Worm (Caenorhabditis elegans) whole organism, L4 larva: ENCODE measurements around the gene cdka-1.

Experiments
- D1046.2 ChIP-seq: fragments of 200-800 bp; sonication (Bioruptor generic); IDR thresholded peaks from 2 replicates; pipeline ENCODE4 v1.3.6; 2022; ENCODE audit warnings: missing genetic modification characterization, missing compliant biosample characterization
- F10B5.3 ChIP-seq: sonication (generic microtip); optimal IDR thresholded peaks from 2 replicates; lab custom pipeline; 2016; ENCODE audit warnings: mild to moderate bottlenecking, missing genetic modification characterization, missing compliant biosample characterization
- F26F4.8 ChIP-seq: fragments of 200-800 bp; sonication (Bioruptor generic); conservative IDR thresholded peaks from 2 replicates; pipeline ENCODE4 v1.3.6; 2022; ENCODE audit warnings: missing genetic modification characterization, missing compliant biosample characterization
- F49E8.2 ChIP-seq: sonication (generic microtip); optimal IDR thresholded peaks from 2 replicates; lab custom pipeline; 2016; ENCODE audit warnings: missing compliant biosample characterization, mild to moderate bottlenecking, missing genetic modification characterization, borderline replicate concordance
- R02D3.7 ChIP-seq: fragments of 150-350 bp; sonication (generic microtip); optimal IDR thresholded peaks from 3 replicates; lab custom pipeline; 2014; ENCODE audit warnings: missing biosample characterization, missing genetic modification characterization
- Y105C5A.15 ChIP-seq: fragments of 200-800 bp; sonication (Bioruptor generic); IDR thresholded peaks from 2 replicates; pipeline ENCODE4 v1.3.6; 2022; ENCODE audit warnings: missing genetic modification characterization, missing compliant biosample characterization
- Y5F2A.4 ChIP-seq: fragments of 200-800 bp; sonication (Bioruptor generic); optimal IDR thresholded peaks from 2 replicates; lab custom pipeline; 2018; ENCODE audit warnings: mild to moderate bottlenecking, missing genetic modification characterization, missing compliant biosample characterization
- Y75B8A.6 ChIP-seq: fragments of 200-800 bp; sonication (Bioruptor generic); IDR thresholded peaks from 2 replicates; pipeline ENCODE4 v1.3.6; 2022; ENCODE audit warnings: missing genetic modification reagents, missing genetic modification characterization, missing compliant biosample characterization
- aha-1 ChIP-seq: fragments of 150-350 bp; peaks from one replicate; lab custom pipeline; 2014; ENCODE audit warnings: missing biosample characterization, missing genetic modification characterization
- aly-2 ChIP-seq: sonication (generic microtip); optimal IDR thresholded peaks from 2 replicates; lab custom pipeline; 2018; ENCODE audit warnings: missing biosample characterization, missing genetic modification characterization
- ama-1 ChIP-seq: fragments of 150-350 bp; optimal IDR thresholded peaks from 2 replicates; lab custom pipeline; 2014; ENCODE audit warnings: inconsistent platforms, mixed read lengths
- arid-1 ChIP-seq: fragments of 200-800 bp; sonication (Bioruptor generic); conservative IDR thresholded peaks from 2 replicates; pipeline ENCODE4 v1.3.6; 2022; ENCODE audit warnings: missing genetic modification reagents, missing genetic modification characterization, missing compliant biosample characterization
- ceh-20 ChIP-seq: fragments of 200-800 bp; sonication (Bioruptor generic); IDR thresholded peaks from 2 replicates; pipeline ENCODE4 v1.3.6; 2022; ENCODE audit warnings: missing genetic modification reagents, missing genetic modification characterization, missing compliant biosample characterization
- ceh-44 ChIP-seq: fragments of 200-800 bp; sonication (Bioruptor generic); IDR thresholded peaks from 2 replicates; pipeline ENCODE4 v1.3.6; 2022; ENCODE audit warnings: missing genetic modification reagents, missing genetic modification characterization, missing compliant biosample characterization
- ceh-62 ChIP-seq: sonication (generic microtip); optimal IDR thresholded peaks from 2 replicates; lab custom pipeline; 2017; ENCODE audit warnings: missing biosample characterization, missing genetic modification characterization
- ceh-82 ChIP-seq: sonication (generic microtip); optimal IDR thresholded peaks from 2 replicates; lab custom pipeline; 2017; ENCODE audit warnings: missing biosample characterization, missing genetic modification characterization
- cey-2 ChIP-seq: sonication (generic microtip); optimal IDR thresholded peaks from 3 replicates; lab custom pipeline; 2017; ENCODE audit warnings: missing genetic modification characterization, mild to moderate bottlenecking, missing compliant biosample characterization, antibody characterized with exemption, borderline replicate concordance; ENCODE audit not compliant: insufficient read depth
- ctbp-1 ChIP-seq: fragments of 200-800 bp; sonication (Bioruptor generic); IDR thresholded peaks from 2 replicates; pipeline ENCODE4 v1.3.6; 2022; ENCODE audit warnings: missing genetic modification reagents, missing genetic modification characterization, missing compliant biosample characterization
- daf-16 ChIP-seq, 3 experiments: sonication (generic microtip); optimal IDR thresholded peaks; 2 replicates each; lab custom pipeline; 2016 to 2017; ENCODE audit warnings: missing genetic modification characterization in 3 of 3, missing genetic modification reagents in 3 of 3, mild to moderate bottlenecking in 2 of 3, missing compliant biosample characterization in 2 of 3, missing biosample characterization in 1 of 3, moderate library complexity in 1 of 3
- dmd-9 ChIP-seq: fragments of 200-800 bp; sonication (Bioruptor generic); IDR thresholded peaks from 2 replicates; pipeline ENCODE4 v1.3.6; 2022; ENCODE audit warnings: missing genetic modification reagents, missing genetic modification characterization, missing compliant biosample characterization
- dve-1 ChIP-seq: sonication (generic microtip); optimal IDR thresholded peaks from 2 replicates; lab custom pipeline; 2017; ENCODE audit warnings: antibody characterized with exemption, mild to moderate bottlenecking, missing genetic modification characterization, missing compliant biosample characterization; ENCODE audit not compliant: insufficient read depth
- egl-27 ChIP-seq: sonication (generic microtip); optimal IDR thresholded peaks from 3 replicates; lab custom pipeline; 2017; ENCODE audit warnings: missing biosample characterization, missing genetic modification reagents, missing genetic modification characterization
- fos-1 ChIP-seq: fragments of 150-350 bp; optimal IDR thresholded peaks from 2 replicates; lab custom pipeline; 2014; ENCODE audit warnings: missing biosample characterization, missing genetic modification characterization
- gei-8 ChIP-seq: fragments of 200-800 bp; sonication (Bioruptor generic); optimal IDR thresholded peaks from 2 replicates; lab custom pipeline; 2018; ENCODE audit warnings: mild to moderate bottlenecking, missing genetic modification characterization, missing compliant biosample characterization
- hlh-11 ChIP-seq: fragments of 200-800 bp; sonication (Bioruptor generic); optimal IDR thresholded peaks from 2 replicates; lab custom pipeline; 2018; ENCODE audit warnings: mild to moderate bottlenecking, missing genetic modification characterization, missing compliant biosample characterization
- lim-7 ChIP-seq: fragments of 200-800 bp; sonication (Bioruptor generic); IDR thresholded peaks from 2 replicates; pipeline ENCODE4 v1.3.6; 2022; ENCODE audit warnings: missing genetic modification characterization, missing compliant biosample characterization
- lin-1 ChIP-seq: fragments of 200-800 bp; sonication (Bioruptor generic); IDR thresholded peaks from 2 replicates; pipeline ENCODE4 v1.3.6; 2022; ENCODE audit warnings: missing genetic modification reagents, missing genetic modification characterization, missing compliant biosample characterization
- lin-13 ChIP-seq: fragments of 150-350 bp; optimal IDR thresholded peaks from 2 replicates; lab custom pipeline; 2014; ENCODE audit warnings: missing biosample characterization, missing genetic modification reagents, missing genetic modification characterization
- lin-29 ChIP-seq: fragments of 200-800 bp; sonication (Bioruptor generic); IDR thresholded peaks from 2 replicates; pipeline ENCODE4 v1.3.6; 2022; ENCODE audit warnings: missing genetic modification reagents, missing genetic modification characterization, missing compliant biosample characterization
- lin-39 ChIP-seq: fragments of 150-350 bp; optimal IDR thresholded peaks from 2 replicates; lab custom pipeline; 2014; ENCODE audit warnings: missing biosample characterization, missing genetic modification reagents, missing genetic modification characterization
- lsy-2 ChIP-seq, 2 experiments: fragments of 150-350 bp in 1 of 2; sonication (generic microtip) in 1 of 2; optimal IDR thresholded peaks; 2 replicates each; lab custom pipeline; 2014 to 2017; ENCODE audit warnings: missing biosample characterization in 2 of 2, missing genetic modification characterization in 2 of 2
- mdl-1 ChIP-seq, 2 experiments: fragments of 150-350 bp in 1 of 2; sonication (generic microtip) in 1 of 2; optimal IDR thresholded peaks; 2 replicates each; lab custom pipeline; 2014 to 2017; ENCODE audit warnings: missing biosample characterization in 2 of 2, missing genetic modification characterization in 2 of 2
- nhr-237 ChIP-seq: sonication (generic microtip); optimal IDR thresholded peaks from 2 replicates; lab custom pipeline; 2017; ENCODE audit warnings: missing biosample characterization, missing genetic modification characterization
- nhr-25 ChIP-seq: sonication (generic microtip); optimal IDR thresholded peaks from 2 replicates; lab custom pipeline; 2017; ENCODE audit warnings: missing genetic modification characterization, mild to moderate bottlenecking, missing compliant biosample characterization, antibody characterized with exemption, moderate library complexity, borderline replicate concordance; ENCODE audit not compliant: insufficient read depth
- nhr-41 ChIP-seq: fragments of 200-800 bp; sonication (Bioruptor generic); IDR thresholded peaks from 2 replicates; pipeline ENCODE4 v1.3.6; 2022; ENCODE audit warnings: missing genetic modification reagents, missing genetic modification characterization, missing compliant biosample characterization
- nhr-48 ChIP-seq: sonication (generic microtip); optimal IDR thresholded peaks from 2 replicates; lab custom pipeline; 2016; ENCODE audit warnings: mild to moderate bottlenecking, missing genetic modification characterization, missing compliant biosample characterization
- nhr-6 ChIP-seq: fragments of 150-350 bp; optimal IDR thresholded peaks from 2 replicates; lab custom pipeline; 2014; ENCODE audit warnings: missing biosample characterization, missing genetic modification characterization
- nhr-77 ChIP-seq: fragments of 150-350 bp; optimal IDR thresholded peaks from 2 replicates; lab custom pipeline; 2014; ENCODE audit warnings: missing biosample characterization, missing genetic modification characterization
- pha-4 ChIP-seq, 2 experiments: fragments of 150-350 bp in 1 of 2; fragments of 200-800 bp in 1 of 2; sonication (Bioruptor generic) in 1 of 2; IDR thresholded peaks in 1 of 2; optimal IDR thresholded peaks in 1 of 2; 2 replicates each; pipeline versions ENCODE4 v1.3.6 to Lab custom; 2014 to 2022; ENCODE audit warnings: missing genetic modification characterization in 2 of 2, missing genetic modification reagents in 2 of 2, missing biosample characterization in 1 of 2, missing compliant biosample characterization in 1 of 2
- php-3 ChIP-seq: fragments of 200-800 bp; sonication (Bioruptor generic); IDR thresholded peaks from 2 replicates; pipeline ENCODE4 v1.3.6; 2022; ENCODE audit warnings: missing genetic modification reagents, missing genetic modification characterization, missing compliant biosample characterization
- saeg-2 ChIP-seq: fragments of 200-800 bp; sonication (Bioruptor generic); IDR thresholded peaks from 2 replicates; pipeline ENCODE4 v1.3.6; 2022; ENCODE audit warnings: missing genetic modification reagents, missing genetic modification characterization, missing compliant biosample characterization
- sdz-12 ChIP-seq: fragments of 200-800 bp; sonication (Bioruptor generic); optimal IDR thresholded peaks from 2 replicates; lab custom pipeline; 2018; ENCODE audit warnings: mild to moderate bottlenecking, missing genetic modification characterization, missing compliant biosample characterization
- snpc-1.2 ChIP-seq: fragments of 200-800 bp; sonication (Bioruptor generic); IDR thresholded peaks from 2 replicates; pipeline ENCODE4 v1.3.6; 2022; ENCODE audit warnings: missing genetic modification reagents, missing genetic modification characterization, missing compliant biosample characterization
- tag-97 ChIP-seq: fragments of 200-800 bp; sonication (Bioruptor generic); IDR thresholded peaks from 2 replicates; pipeline ENCODE4 v1.3.6; 2022; ENCODE audit warnings: missing genetic modification characterization, missing compliant biosample characterization
- unc-130 ChIP-seq: sonication (generic microtip); optimal IDR thresholded peaks from 2 replicates; lab custom pipeline; 2016; ENCODE audit warnings: missing genetic modification reagents, missing genetic modification characterization, missing compliant biosample characterization
- unc-39 ChIP-seq: sonication (generic microtip); optimal IDR thresholded peaks from 2 replicates; lab custom pipeline; 2017; ENCODE audit warnings: missing biosample characterization, missing genetic modification characterization
- zip-2 ChIP-seq: fragments of 150-350 bp; optimal IDR thresholded peaks from 2 replicates; lab custom pipeline; 2014; ENCODE audit warnings: missing biosample characterization, missing genetic modification characterization
- ztf-11 ChIP-seq: fragments of 150-350 bp; optimal IDR thresholded peaks from 2 replicates; lab custom pipeline; 2014; ENCODE audit warnings: missing biosample characterization, missing genetic modification characterization
- ztf-7 ChIP-seq: fragments of 150-350 bp; optimal IDR thresholded peaks from 2 replicates; lab custom pipeline; 2014; ENCODE audit warnings: missing biosample characterization, missing genetic modification characterization

The cdka-1 gene

ce11 chrIII:4643262-4643661, 15.3 kb upstream of the cdka-1 start, which contains the start of gene pfas-1 (continued):
- TF ChIP-seq pha-4 (GFP tag; IDR thresholded peaks at IDR 0.05; lab: Robert Waterston, UW): no peak
- no peak for TF ChIP-seq pha-4 (tag; optimal IDR thresholded peaks at IDR 0.05; lab: Kevin White, UChicago)
- TF ChIP-seq aha-1 (tag; lab: Kevin White, UChicago): no peak
- no peak for TF ChIP-seq egl-27 (tag; lab: Kevin White, UChicago)
- TF ChIP-seq Y5F2A.4 (GFP tag; lab: Kevin White, UChicago): no peak
- no peak for TF ChIP-seq snpc-1.2 (GFP tag; lab: Robert Waterston, UW)
- no peak for TF ChIP-seq ztf-7
- TF ChIP-seq dmd-9 (GFP tag; lab: Robert Waterston, UW): no peak
- no peak for TF ChIP-seq ama-1 (lab: Kevin White, UChicago)
- TF ChIP-seq lin-39: no peak
- no peak for TF ChIP-seq aly-2
- no peak for TF ChIP-seq Y75B8A.6 (GFP tag; lab: Robert Waterston, UW)
- no peak for TF ChIP-seq ceh-44 (GFP tag; lab: Robert Waterston, UW)
- TF ChIP-seq F49E8.2: no peak
- no peak for TF ChIP-seq nhr-48 (tag; lab: Kevin White, UChicago)
- no peak for TF ChIP-seq sdz-12 (GFP tag; lab: Kevin White, UChicago)
- TF ChIP-seq php-3: peak; percentile 91
- TF ChIP-seq fos-1 (tag; lab: Kevin White, UChicago): no peak
- no peak for TF ChIP-seq nhr-41 (GFP tag; lab: Robert Waterston, UW)
- no peak for TF ChIP-seq gei-8

DNA sequence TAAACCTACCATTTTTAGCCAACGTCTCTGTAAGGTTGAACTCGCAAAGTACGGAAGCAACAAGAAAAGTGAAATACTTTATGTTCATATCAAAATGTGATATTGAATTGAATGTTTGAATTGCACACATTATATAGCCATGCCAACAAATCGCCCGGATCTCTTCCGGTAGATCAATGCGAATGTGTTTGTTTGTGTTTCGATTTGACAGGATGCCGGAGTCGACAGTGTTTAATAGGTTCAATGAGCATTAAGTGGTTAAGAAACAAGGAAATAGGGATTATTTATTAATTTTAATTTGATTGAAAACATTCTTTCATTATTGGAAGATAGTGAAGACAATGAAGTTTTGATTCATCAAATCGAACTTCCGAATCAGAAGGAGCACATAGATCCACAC, 12.3 kb upstream of the cdka-1 start, which contains the start of gene pqn-29:
pqn-29 (minus strand) TSS at position 101 of the 400 bp plus-strand sequence.
- TF ChIP-seq aly-2 (no peak), lin-1 (GFP tag; lab: Robert Waterston, UW) (no peak), Y105C5A.15 (GFP tag; lab: Robert Waterston, UW) (no peak), nhr-25 (tag; lab: Kevin White, UChicago) (no peak), cey-2 (tag; lab: Kevin White, UChicago) (no peak), lin-29 (GFP tag; lab: Robert Waterston, UW) (no peak), nhr-77 (no peak), dve-1 (tag; lab: Kevin White, UChicago) (no peak), fos-1 (tag; lab: Kevin White, UChicago) (no peak), unc-130 (GFP tag; lab: Kevin White, UChicago) (no peak), nhr-237 (tag; lab: Kevin White, UChicago) (no peak), F26F4.8 (GFP tag; lab: Robert Waterston, UW) (no peak), R02D3.7 (tag; lab: Kevin White, UChicago) (no peak), hlh-11 (tag; lab: Kevin White, UChicago) (no peak), nhr-48 (tag; lab: Kevin White, UChicago) (no peak), D1046.2 (GFP tag; lab: Robert Waterston, UW) (no peak), ceh-82 (tag; lab: Kevin White, UChicago) (no peak), ceh-62 (tag; lab: Kevin White, UChicago) (no peak), arid-1 (no peak), lim-7 (GFP tag; lab: Robert Waterston, UW) (no peak)
- TF ChIP-seq, all 104 proteins: peak for 0

- TF ChIP-seq lsy-2 (tag; optimal IDR thresholded peaks at IDR 0.05; lab: Kevin White, UChicago) (no peak), ctbp-1 (GFP tag; lab: Robert Waterston, UW) (no peak), saeg-2 (no peak), cey-2 (tag; lab: Kevin White, UChicago) (no peak), F10B5.3 (tag; lab: Kevin White, UChicago) (no peak), zip-2 (tag; lab: Kevin White, UChicago) (no peak), F26F4.8 (GFP tag; lab: Robert Waterston, UW) (no peak), unc-39 (no peak), nhr-6 (no peak), daf-16 (GFP tag; optimal IDR thresholded peaks at IDR 0.05; lab: Kevin White, UChicago) (no peak), daf-16 (tag; optimal IDR thresholded peaks at IDR 0.05; lab: Kevin White, UChicago) (no peak), ztf-11 (tag; lab: Kevin White, UChicago) (no peak), tag-97 (GFP tag; lab: Robert Waterston, UW) (no peak), ceh-20 (GFP tag; lab: Robert Waterston, UW) (no peak), Y75B8A.6 (GFP tag; lab: Robert Waterston, UW) (no peak), lin-13 (GFP tag; lab: Kevin White, UChicago) (no peak), snpc-1.2 (GFP tag; lab: Robert Waterston, UW) (no peak), mdl-1 (tag; optimal IDR thresholded peaks at IDR 0.05; lab: Kevin White, UChicago) (no peak)
These were observed 11.3 kb upstream of the cdka-1 start for ce11 chrIII:4647341-4647740.
